Worm (Caenorhabditis elegans) whole organism, L2 larva: ENCODE data around the gene sahd-1.
A peak's percentile ranks its signal among the peaks of the same experiment; 100 is the strongest.

Experiments used
- C34F6.9 ChIP-seq: fragments of 150-350 bp; optimal IDR thresholded peaks from 2 replicates; lab custom pipeline; 2014; ENCODE audit warnings: missing biosample characterization, missing genetic modification characterization
- F13H6.1 ChIP-seq: sonication (generic microtip); optimal IDR thresholded peaks from 2 replicates; lab custom pipeline; 2016; ENCODE audit warnings: missing genetic modification characterization, missing compliant biosample characterization
- R02D3.7 ChIP-seq: fragments of 150-350 bp; optimal IDR thresholded peaks from 2 replicates; lab custom pipeline; 2014; ENCODE audit warnings: missing biosample characterization, missing genetic modification characterization
- aly-2 ChIP-seq: fragments of 150-350 bp; optimal IDR thresholded peaks from 2 replicates; lab custom pipeline; 2014; ENCODE audit warnings: missing biosample characterization, missing genetic modification characterization
- blmp-1 ChIP-seq: sonication (generic microtip); optimal IDR thresholded peaks from 2 replicates; lab custom pipeline; 2017; ENCODE audit warnings: missing genetic modification characterization, mild to moderate bottlenecking, missing compliant biosample characterization, antibody characterized with exemption, moderate library complexity; ENCODE audit not compliant: insufficient read depth
- crh-2 ChIP-seq: sonication (generic microtip); optimal IDR thresholded peaks from 2 replicates; lab custom pipeline; 2017; ENCODE audit warnings: missing biosample characterization, missing genetic modification characterization
- egl-27 ChIP-seq: sonication (generic microtip); optimal IDR thresholded peaks from 3 replicates; lab custom pipeline; 2017; ENCODE audit warnings: missing biosample characterization, missing genetic modification reagents, missing genetic modification characterization
- elt-3 ChIP-seq: sonication (generic microtip); optimal IDR thresholded peaks from 2 replicates; lab custom pipeline; 2017; ENCODE audit warnings: missing biosample characterization, missing genetic modification characterization
- fos-1 ChIP-seq: fragments of 150-350 bp; optimal IDR thresholded peaks from 2 replicates; lab custom pipeline; 2014; ENCODE audit warnings: missing biosample characterization, missing genetic modification characterization
- lin-11 ChIP-seq: fragments of 150-350 bp; sonication (generic microtip); optimal IDR thresholded peaks from 2 replicates; lab custom pipeline; 2014; ENCODE audit warnings: missing biosample characterization, missing genetic modification characterization, inconsistent platforms, mixed read lengths
- lin-13 ChIP-seq: fragments of 150-350 bp; optimal IDR thresholded peaks from 2 replicates; lab custom pipeline; 2014; ENCODE audit warnings: missing biosample characterization, missing genetic modification reagents, missing genetic modification characterization
- mdl-1 ChIP-seq, 2 experiments: fragments of 150-350 bp in 1 of 2; sonication (generic microtip) in 1 of 2; optimal IDR thresholded peaks; 2 replicates each; lab custom pipeline; 2017; ENCODE audit warnings: missing biosample characterization in 2 of 2, missing genetic modification characterization in 2 of 2
- nhr-10 ChIP-seq: sonication (generic microtip); optimal IDR thresholded peaks from 2 replicates; lab custom pipeline; 2017; ENCODE audit warnings: missing biosample characterization, missing genetic modification characterization
- nhr-129 ChIP-seq: fragments of 150-350 bp; optimal IDR thresholded peaks from 2 replicates; lab custom pipeline; 2014; ENCODE audit warnings: missing biosample characterization, missing genetic modification characterization
- nhr-6 ChIP-seq: fragments of 150-350 bp; optimal IDR thresholded peaks from 2 replicates; lab custom pipeline; 2014; ENCODE audit warnings: missing biosample characterization, missing genetic modification characterization
- peb-1 ChIP-seq: fragments of 150-350 bp; optimal IDR thresholded peaks from 2 replicates; lab custom pipeline; 2014; ENCODE audit warnings: missing biosample characterization, missing genetic modification characterization
- sem-4 ChIP-seq: fragments of 150-350 bp; optimal IDR thresholded peaks from 2 replicates; lab custom pipeline; 2014; ENCODE audit warnings: missing biosample characterization, missing genetic modification reagents, missing genetic modification characterization
- sma-3 ChIP-seq: sonication (generic microtip); optimal IDR thresholded peaks from 2 replicates; lab custom pipeline; 2016; ENCODE audit warnings: missing genetic modification reagents, missing genetic modification characterization, missing compliant biosample characterization
- sma-9 ChIP-seq, 2 experiments: fragments of 150-350 bp in 1 of 2; sonication (generic microtip) in 1 of 2; optimal IDR thresholded peaks; 2 replicates each; lab custom pipeline; 2014 to 2016; ENCODE audit warnings: missing genetic modification characterization in 2 of 2, mild to moderate bottlenecking in 1 of 2, missing biosample characterization in 1 of 2, missing compliant biosample characterization in 1 of 2, missing genetic modification reagents in 1 of 2, moderate library complexity in 1 of 2
- zag-1 ChIP-seq: fragments of 150-350 bp; optimal IDR thresholded peaks from 2 replicates; lab custom pipeline; 2014; ENCODE audit warnings: missing biosample characterization, missing genetic modification characterization
- ztf-4 ChIP-seq: fragments of 150-350 bp; optimal IDR thresholded peaks from 2 replicates; lab custom pipeline; 2014; ENCODE audit warnings: missing biosample characterization, missing genetic modification characterization

Gene sahd-1

DNA sequence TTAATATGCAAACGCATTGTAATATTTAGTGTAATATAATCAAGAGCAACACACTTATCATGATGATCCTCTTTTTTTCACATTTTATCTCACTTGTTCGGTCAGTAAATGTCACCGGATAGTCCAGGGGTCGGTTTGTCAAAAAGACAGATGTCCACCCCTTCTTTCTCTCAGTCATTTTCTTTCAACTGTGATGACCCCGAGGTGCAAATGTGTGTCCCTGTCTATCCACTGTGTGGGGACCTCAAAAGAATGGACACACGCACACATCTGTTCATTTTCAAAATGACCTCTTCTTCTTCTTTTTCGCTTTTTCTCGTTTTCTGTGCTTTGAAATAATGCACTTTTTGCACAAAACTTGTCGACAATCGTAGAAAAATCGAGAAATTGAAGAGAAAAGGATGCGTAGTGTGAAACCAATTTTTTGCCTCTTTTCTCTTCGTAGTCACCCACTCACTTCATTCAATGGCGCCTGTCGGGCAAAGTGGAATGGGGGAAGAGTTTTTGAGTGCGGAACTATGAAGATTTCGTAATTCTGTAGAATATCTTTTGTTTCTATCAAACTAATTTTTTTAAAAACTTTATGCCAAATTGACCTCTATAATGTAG lies 50.9 kb downstream of the sahd-1 start (continued):
- TF ChIP-seq aly-2 (tag; lab: Kevin White, UChicago) (no peak), crh-2 (no peak), C34F6.9 (peak; percentile 23), R02D3.7 (tag; lab: Kevin White, UChicago) (no peak)
- TF ChIP-seq, all 48 proteins: peak for 7

DNA sequence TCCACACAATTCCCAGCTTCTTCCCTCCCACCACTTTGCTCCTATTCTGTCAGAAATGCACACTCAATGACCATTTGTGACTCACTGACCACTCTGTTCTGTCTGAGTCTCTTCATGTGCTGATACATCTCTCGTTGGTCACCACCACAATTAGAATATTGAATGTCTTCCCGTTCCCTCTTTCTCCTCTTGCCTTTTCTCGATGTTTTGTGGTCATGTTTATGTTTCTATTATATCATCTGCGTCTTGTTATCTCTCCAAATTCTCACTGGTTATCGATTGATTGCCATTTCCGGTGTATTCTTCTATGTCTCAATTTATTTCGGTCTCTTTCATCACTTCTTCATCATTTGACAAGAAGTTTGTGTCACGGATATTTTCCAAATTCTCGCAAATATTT lies 53.8 kb downstream of the sahd-1 start:
- TF ChIP-seq aly-2 (tag; lab: Kevin White, UChicago), result no peak
- TF ChIP-seq F13H6.1 (tag; lab: Kevin White, UChicago), result peak; percentile 46
- no peak for TF ChIP-seq sem-4 (tag; lab: Kevin White, UChicago)
- no peak for TF ChIP-seq egl-27 (tag; lab: Kevin White, UChicago)
- no peak for TF ChIP-seq peb-1 (tag; lab: Kevin White, UChicago)
- TF ChIP-seq elt-3, result no peak
- peak; percentile 44 for TF ChIP-seq fos-1 (tag; lab: Kevin White, UChicago)
- no peak for TF ChIP-seq nhr-129
- no peak for TF ChIP-seq ztf-4
- TF ChIP-seq sma-3 (GFP tag; lab: Kevin White, UChicago), result no peak
- no peak for TF ChIP-seq zag-1
- no peak for TF ChIP-seq nhr-6
- TF ChIP-seq nhr-10 (tag; lab: Kevin White, UChicago), result no peak
- TF ChIP-seq lin-13 (GFP tag; lab: Kevin White, UChicago), result no peak
- TF ChIP-seq mdl-1 (tag; optimal IDR thresholded peaks at IDR 0.05; lab: Kevin White, UChicago), result no peak
- no peak for TF ChIP-seq sma-9 (GFP tag; optimal IDR thresholded peaks at IDR 0.05; lab: Kevin White, UChicago)
- no peak for TF ChIP-seq sma-9 (tag; optimal IDR thresholded peaks at IDR 0.05; lab: Kevin White, UChicago)

DNA sequence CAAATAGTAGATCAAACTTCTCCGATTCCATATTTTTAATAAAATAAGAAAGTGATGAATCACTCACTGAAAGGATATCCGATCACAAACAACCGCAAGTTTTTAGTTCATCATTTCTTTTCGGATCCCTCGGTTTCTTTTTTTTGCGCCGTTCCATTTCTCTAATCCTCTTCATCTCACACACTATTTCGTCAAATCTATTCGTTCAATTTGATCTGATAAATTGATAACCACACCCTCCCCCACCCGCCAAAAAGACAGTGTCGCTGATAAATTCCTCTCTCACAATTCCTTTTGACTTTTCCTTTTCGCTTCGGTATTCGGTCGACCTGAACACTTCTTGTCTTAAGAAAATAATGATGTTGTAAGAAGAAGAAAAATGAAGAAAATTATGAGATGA lies 55.2 kb downstream of the sahd-1 start:
- TF ChIP-seq C34F6.9, result no peak
- peak; percentile 9 for TF ChIP-seq sma-9 (GFP tag; optimal IDR thresholded peaks at IDR 0.05; lab: Kevin White, UChicago)
- TF ChIP-seq sma-9 (tag; optimal IDR thresholded peaks at IDR 0.05; lab: Kevin White, UChicago), result no peak
- TF ChIP-seq sma-3 (GFP tag; lab: Kevin White, UChicago), result peak; percentile 68
- TF ChIP-seq blmp-1 (tag; lab: Kevin White, UChicago), result peak; percentile 60
- TF ChIP-seq lin-11 (tag; lab: Kevin White, UChicago), result no peak
- TF ChIP-seq fos-1 (tag; lab: Kevin White, UChicago), result peak; percentile 43
